Worm (Caenorhabditis elegans): ENCODE data around the gene C08B6.10.

ce11 chrV:10101916-10102315 lies 23.4 kb upstream of the C08B6.10 start, which contains the start of gene C08B6.14:
- TF ChIP-seq cog-1 (tag; optimal IDR thresholded peaks at IDR 0.05) (no peak), med-1 (GFP tag; optimal IDR thresholded peaks at IDR 0.05; ENCODE audit: insufficient read depth) (no peak), flt-1 (GFP tag; IDR thresholded peaks at IDR 0.05) (no peak), tab-1 (GFP tag; IDR thresholded peaks at IDR 0.05) (no peak), ztf-23 (GFP tag; IDR thresholded peaks at IDR 0.05) (no peak), klf-2 (GFP tag; conservative IDR thresholded peaks at IDR 0.05) (no peak), T22C8.4 (GFP tag; IDR thresholded peaks at IDR 0.05) (no peak), ref-1 (GFP tag; conservative IDR thresholded peaks at IDR 0.05) (no peak), ztf-29 (GFP tag; IDR thresholded peaks at IDR 0.05) (no peak)

All from whole organism, midembryonic.